Fruit fly (Drosophila melanogaster) whole organism, embryonic: ENCODE results near the gene CG14227.

Experiments used
- B-H1 ChIP-seq: fragments of 200-800 bp; sonication (Bioruptor generic); IDR thresholded peaks from 3 replicates; pipeline ENCODE4 v1.3.6; 2022; ENCODE audit warnings: missing biosample characterization, missing genetic modification characterization
- CG10321 ChIP-seq: fragments of 200-800 bp; sonication (Bioruptor generic); IDR thresholded peaks from 2 replicates; pipeline ENCODE4 v1.3.6; 2022; ENCODE audit warnings: missing biosample characterization, missing genetic modification characterization
- CG10431 ChIP-seq: fragments of 200-800 bp; sonication (Bioruptor generic); optimal IDR thresholded peaks from 3 replicates; lab custom pipeline; 2018; ENCODE audit warnings: missing biosample characterization, mild to moderate bottlenecking, missing genetic modification characterization
- CG10462 ChIP-seq: fragments of 200-800 bp; sonication (Bioruptor generic); optimal IDR thresholded peaks from 2 replicates; lab custom pipeline; 2016; ENCODE audit warnings: missing biosample characterization, missing genetic modification characterization
- CG11695 ChIP-seq: fragments of 200-800 bp; sonication (Bioruptor generic); IDR thresholded peaks from 3 replicates; pipeline ENCODE4 v1.3.6; 2022; ENCODE audit warnings: missing biosample characterization, missing genetic modification characterization
- CG11696 ChIP-seq: fragments of 200-800 bp; sonication (Bioruptor generic); IDR thresholded peaks from 2 replicates; pipeline ENCODE4 v1.3.6; 2022; ENCODE audit warnings: missing biosample characterization, missing genetic modification characterization
- CG12299 ChIP-seq: fragments of 200-800 bp; sonication (Bioruptor generic); optimal IDR thresholded peaks from 2 replicates; lab custom pipeline; 2018; ENCODE audit warnings: missing biosample characterization, mild to moderate bottlenecking, missing genetic modification characterization
- CG12659 ChIP-seq: fragments of 200-800 bp; sonication (Bioruptor generic); optimal IDR thresholded peaks from 3 replicates; lab custom pipeline; 2017; ENCODE audit warnings: mild to moderate bottlenecking, missing biosample characterization, missing genetic modification reagents, missing genetic modification characterization
- CG12744 ChIP-seq: fragments of 200-800 bp; sonication (Bioruptor generic); optimal IDR thresholded peaks from 2 replicates; lab custom pipeline; 2016; ENCODE audit warnings: missing biosample characterization, missing genetic modification characterization
- CG12769 ChIP-seq: fragments of 200-800 bp; sonication (Bioruptor generic); optimal IDR thresholded peaks from 2 replicates; lab custom pipeline; 2019; ENCODE audit warnings: missing biosample characterization, mild to moderate bottlenecking, missing genetic modification characterization, moderate library complexity
- CG14667 ChIP-seq: fragments of 200-800 bp; sonication (Bioruptor generic); IDR thresholded peaks from 2 replicates; pipeline ENCODE4 v1.3.6; 2022; ENCODE audit warnings: missing biosample characterization, missing genetic modification characterization
- CG14710 ChIP-seq: fragments of 200-800 bp; sonication (Bioruptor generic); optimal IDR thresholded peaks from 3 replicates; lab custom pipeline; 2019; ENCODE audit warnings: missing biosample characterization, mild to moderate bottlenecking, missing genetic modification characterization, moderate library complexity
- CG15011 ChIP-seq: fragments of 200-800 bp; sonication (Bioruptor generic); optimal IDR thresholded peaks from 3 replicates; lab custom pipeline; 2018; ENCODE audit warnings: missing biosample characterization, mild to moderate bottlenecking, missing genetic modification characterization
- CG15696 ChIP-seq: fragments of 200-800 bp; sonication (Bioruptor generic); optimal IDR thresholded peaks from 2 replicates; lab custom pipeline; 2019; ENCODE audit warnings: missing biosample characterization, mild to moderate bottlenecking, missing genetic modification characterization, moderate library complexity
- CG16863 ChIP-seq: fragments of 200-800 bp; sonication (Bioruptor generic); optimal IDR thresholded peaks from 3 replicates; lab custom pipeline; 2016; ENCODE audit warnings: missing biosample characterization, missing genetic modification characterization
- CG17328 ChIP-seq: fragments of 200-800 bp; sonication (Bioruptor generic); IDR thresholded peaks from 2 replicates; pipeline ENCODE4 v1.3.6; 2022; ENCODE audit warnings: missing biosample characterization, missing genetic modification characterization
- CG17912 ChIP-seq: fragments of 200-800 bp; sonication (Bioruptor generic); optimal IDR thresholded peaks from 2 replicates; lab custom pipeline; 2018; ENCODE audit warnings: missing biosample characterization, mild to moderate bottlenecking, missing genetic modification characterization
- CG2120 ChIP-seq: fragments of 200-800 bp; sonication (Bioruptor generic); optimal IDR thresholded peaks from 3 replicates; lab custom pipeline; 2016; ENCODE audit warnings: missing biosample characterization, missing genetic modification characterization
- CG31388 ChIP-seq: fragments of 200-800 bp; sonication (Bioruptor generic); optimal IDR thresholded peaks from 2 replicates; lab custom pipeline; 2016; ENCODE audit warnings: missing biosample characterization, missing genetic modification characterization
- CG3407 ChIP-seq: fragments of 200-800 bp; sonication (Bioruptor generic); optimal IDR thresholded peaks from 2 replicates; lab custom pipeline; 2018; ENCODE audit warnings: missing biosample characterization, mild to moderate bottlenecking, missing genetic modification characterization
- CG3995 ChIP-seq: fragments of 200-800 bp; sonication (Bioruptor generic); optimal IDR thresholded peaks from 3 replicates; lab custom pipeline; 2016; ENCODE audit warnings: missing biosample characterization, missing genetic modification characterization
- CG4424 ChIP-seq: fragments of 200-800 bp; sonication (Bioruptor generic); optimal IDR thresholded peaks from 3 replicates; lab custom pipeline; 2016; ENCODE audit warnings: missing biosample characterization, missing genetic modification characterization
- CG8089 ChIP-seq: fragments of 200-800 bp; sonication (Bioruptor generic); optimal IDR thresholded peaks from 3 replicates; lab custom pipeline; 2016; ENCODE audit warnings: missing biosample characterization, missing genetic modification characterization
- CG8924 ChIP-seq: fragments of 200-800 bp; optimal IDR thresholded peaks from 3 replicates; lab custom pipeline; 2019; ENCODE audit warnings: missing biosample characterization, mild to moderate bottlenecking, missing genetic modification characterization, moderate library complexity
- CG9215 ChIP-seq: fragments of 200-800 bp; sonication (Bioruptor generic); IDR thresholded peaks from 2 replicates; pipeline ENCODE4 v1.3.6; 2022; ENCODE audit warnings: missing biosample characterization, missing genetic modification characterization
- CkIIα-i1 ChIP-seq: fragments of 200-800 bp; sonication (Bioruptor generic); IDR thresholded peaks from 2 replicates; pipeline ENCODE4 v1.3.6; 2022; ENCODE audit warnings: missing biosample characterization, missing genetic modification characterization
- CoRest ChIP-seq: fragments of 200-800 bp; sonication (Bioruptor generic); optimal IDR thresholded peaks from 3 replicates; lab custom pipeline; 2018; ENCODE audit warnings: missing biosample characterization, mild to moderate bottlenecking, missing genetic modification characterization, moderate library complexity
- Dll ChIP-seq: fragments of 200-800 bp; sonication (Bioruptor generic); IDR thresholded peaks from 4 replicates; pipeline ENCODE4 v1.3.6; 2022; ENCODE audit warnings: missing biosample characterization, missing genetic modification characterization; ENCODE audit not compliant: partially characterized antibody
- ERR ChIP-seq: fragments of 200-800 bp; sonication (Bioruptor generic); optimal IDR thresholded peaks from 2 replicates; lab custom pipeline; 2016; ENCODE audit warnings: missing biosample characterization, missing genetic modification characterization
- Ets65A ChIP-seq: fragments of 200-800 bp; sonication (Bioruptor generic); peaks from one replicate; lab custom pipeline; 2016; ENCODE audit warnings: missing biosample characterization, missing genetic modification characterization
- HLHmδ ChIP-seq: fragments of 200-800 bp; sonication (Bioruptor generic); optimal IDR thresholded peaks from 2 replicates; lab custom pipeline; 2018; ENCODE audit warnings: missing biosample characterization, mild to moderate bottlenecking, missing genetic modification characterization, moderate library complexity
- Oaz ChIP-seq: fragments of 200-800 bp; sonication (Bioruptor generic); IDR thresholded peaks from 2 replicates; pipeline ENCODE4 v1.3.6; 2022; ENCODE audit warnings: missing biosample characterization, missing genetic modification characterization
- Poxn ChIP-seq: fragments of 200-800 bp; sonication (Bioruptor generic); IDR thresholded peaks from 2 replicates; pipeline ENCODE4 v1.3.6; 2022; ENCODE audit warnings: missing biosample characterization, missing genetic modification characterization
- Usf ChIP-seq: fragments of 200-800 bp; sonication (Bioruptor generic); optimal IDR thresholded peaks from 2 replicates; lab custom pipeline; 2017; ENCODE audit warnings: missing genotype, missing biosample characterization, missing genetic modification characterization
- ase ChIP-seq: fragments of 200-800 bp; sonication (Bioruptor generic); IDR thresholded peaks from 3 replicates; pipeline ENCODE4 v1.3.6; 2022; ENCODE audit warnings: missing biosample characterization, missing genetic modification characterization
- bab2 ChIP-seq: fragments of 200-800 bp; sonication (Bioruptor generic); optimal IDR thresholded peaks from 2 replicates; lab custom pipeline; 2016; ENCODE audit warnings: missing biosample characterization, missing genetic modification characterization
- bbx ChIP-seq: fragments of 200-800 bp; sonication (Bioruptor generic); IDR thresholded peaks from 2 replicates; pipeline ENCODE4 v1.3.6; 2022; ENCODE audit warnings: missing biosample characterization, missing genetic modification characterization; ENCODE audit not compliant: partially characterized antibody
- bcd ChIP-seq: fragments of 200-800 bp; sonication (Bioruptor generic); optimal IDR thresholded peaks from 2 replicates; lab custom pipeline; 2017; ENCODE audit warnings: missing biosample characterization, mild to moderate bottlenecking, missing genetic modification characterization
- bsh ChIP-seq, 2 experiments: fragments of 200-800 bp; sonication (Bioruptor generic); optimal IDR thresholded peaks; 2 replicates each; lab custom pipeline; 2017 to 2018; ENCODE audit warnings: mild to moderate bottlenecking in 2 of 2, missing biosample characterization in 2 of 2, missing genetic modification characterization in 2 of 2, moderate library complexity in 1 of 2
- croc ChIP-seq: fragments of 200-800 bp; sonication (Bioruptor generic); conservative IDR thresholded peaks from 3 replicates; pipeline ENCODE4 v1.3.6; 2022; ENCODE audit warnings: missing biosample characterization, missing genetic modification characterization
- crol ChIP-seq: fragments of 200-800 bp; sonication (Bioruptor generic); IDR thresholded peaks from 2 replicates; pipeline ENCODE4 v1.3.6; 2022; ENCODE audit warnings: missing biosample characterization, missing genetic modification characterization
- gsb ChIP-seq: fragments of 200-800 bp; sonication (Bioruptor generic); IDR thresholded peaks from 2 replicates; pipeline ENCODE4 v1.3.6; 2022; ENCODE audit warnings: missing biosample characterization, missing genetic modification characterization
- gt ChIP-seq: fragments of 200-800 bp; sonication (Bioruptor generic); IDR thresholded peaks from 2 replicates; pipeline ENCODE4 v1.3.6; 2022; ENCODE audit warnings: missing biosample characterization, missing genetic modification characterization
- kah ChIP-seq: fragments of 200-800 bp; sonication (Bioruptor generic); optimal IDR thresholded peaks from 2 replicates; lab custom pipeline; 2018; ENCODE audit warnings: missing biosample characterization, mild to moderate bottlenecking, missing genetic modification characterization
- lbe ChIP-seq: fragments of 200-800 bp; sonication (Bioruptor generic); optimal IDR thresholded peaks from 2 replicates; lab custom pipeline; 2016; ENCODE audit warnings: missing biosample characterization, mild to moderate bottlenecking, missing genetic modification characterization
- maf-S ChIP-seq: fragments of 200-800 bp; sonication (Bioruptor generic); optimal IDR thresholded peaks from 2 replicates; lab custom pipeline; 2016; ENCODE audit warnings: missing biosample characterization, missing genetic modification characterization
- mam ChIP-seq: fragments of 200-800 bp; sonication (Bioruptor generic); optimal IDR thresholded peaks from 3 replicates; lab custom pipeline; 2016; ENCODE audit warnings: missing biosample characterization, missing genetic modification characterization
- run ChIP-seq: fragments of 200-800 bp; sonication (Bioruptor generic); optimal IDR thresholded peaks from 3 replicates; lab custom pipeline; 2018; ENCODE audit warnings: missing biosample characterization, mild to moderate bottlenecking, missing genetic modification characterization
- trh ChIP-seq: fragments of 200-800 bp; sonication (Bioruptor generic); optimal IDR thresholded peaks from 2 replicates; lab custom pipeline; 2016; ENCODE audit warnings: missing biosample characterization, missing genetic modification characterization
- unpg ChIP-seq: fragments of 200-800 bp; sonication (Bioruptor generic); optimal IDR thresholded peaks from 3 replicates; lab custom pipeline; 2018; ENCODE audit warnings: missing biosample characterization, mild to moderate bottlenecking, missing genetic modification characterization, moderate library complexity
- vnd ChIP-seq: fragments of 200-800 bp; sonication (Bioruptor generic); IDR thresholded peaks from 3 replicates; pipeline ENCODE4 v1.3.6; 2022; ENCODE audit warnings: missing biosample characterization, missing genetic modification characterization; ENCODE audit not compliant: partially characterized antibody

The CG14227 gene

dm6 chrX:19666991-19667409 is 21.7 kb downstream of the CG14227 start, which contains the start of gene Zw (continued):
- TF ChIP-seq Ets65A (GFP tag; lab: Kevin White, UChicago) (peak; percentile 80), CG17912 (GFP tag; lab: Kevin White, UChicago) (no peak), CG10431 (GFP tag; lab: Kevin White, UChicago) (no peak), CG15011 (no peak), Oaz (GFP tag; lab: Robert Waterston, UW) (no peak), ase (GFP tag; lab: Robert Waterston, UW) (peak; percentile 46; the same call in 1 of the 3 replicates), CG9215 (GFP tag; lab: Robert Waterston, UW) (peak; percentile 61), Usf (GFP tag; lab: Kevin White, UChicago) (peak; percentile 35), gsb (GFP tag; lab: Robert Waterston, UW) (peak; percentile 21; the same call in 1 of the 2 replicates), CG16863 (GFP tag; lab: Kevin White, UChicago) (peak; percentile 47), kah (GFP tag; lab: Kevin White, UChicago) (no peak), CG14667 (GFP tag; lab: Robert Waterston, UW) (peak; percentile 62), B-H1 (GFP tag; lab: Robert Waterston, UW) (peak; percentile 29; the same call in 1 of the 3 replicates), mam (GFP tag; lab: Kevin White, UChicago) (peak; percentile 61), CG2120 (GFP tag; lab: Kevin White, UChicago) (peak; percentile 73), CG10321 (GFP tag; lab: Robert Waterston, UW) (no peak), HLHmδ (GFP tag; lab: Kevin White, UChicago) (peak; percentile 54), bsh (GFP tag; optimal IDR thresholded peaks at IDR 0.05; lab: Kevin White, UChicago) (peak in 1 of 2 experiments; percentile 34), crol (GFP tag; lab: Robert Waterston, UW) (0 out of 2 replicates have a peak, but pooled peaks have one; percentile 19), bab2 (GFP tag; lab: Kevin White, UChicago) (peak; percentile 32), CG17328 (GFP tag; lab: Robert Waterston, UW) (peak; percentile 37; the same call in 1 of the 2 replicates), CG14710 (tag; lab: Kevin White, UChicago) (peak; percentile 2), Poxn (GFP tag; lab: Robert Waterston, UW) (no peak), CG10462 (GFP tag; lab: Kevin White, UChicago) (no peak), bbx (GFP tag; lab: Robert Waterston, UW) (peak; percentile 61), ERR (GFP tag; lab: Kevin White, UChicago) (no peak), CG8924 (tag; lab: Kevin White, UChicago) (peak; percentile 1), CG11696 (GFP tag; lab: Robert Waterston, UW) (no peak), CG12744 (peak; percentile 36), CoRest (peak; percentile 43), run (no peak), lbe (GFP tag; lab: Kevin White, UChicago) (peak; percentile 40), maf-S (GFP tag; lab: Kevin White, UChicago) (no peak), CG3407 (GFP tag; lab: Kevin White, UChicago) (no peak), CG12769 (tag; lab: Kevin White, UChicago) (peak; percentile 60), croc (GFP tag; lab: Robert Waterston, UW) (peak; percentile 28; the same call in 1 of the 3 replicates), CG3995 (GFP tag; lab: Kevin White, UChicago) (no peak), unpg (GFP tag; lab: Kevin White, UChicago) (peak; percentile 29), trh (no peak), CkIIα-i1 (GFP tag; lab: Robert Waterston, UW) (no peak), gt (GFP tag; lab: Robert Waterston, UW) (no peak), CG11695 (GFP tag; lab: Robert Waterston, UW) (no peak), CG31388 (GFP tag; lab: Kevin White, UChicago) (no peak), CG12659 (GFP tag; lab: Kevin White, UChicago) (no peak), CG15696 (peak; percentile 51), Dll (GFP tag; lab: Robert Waterston, UW) (0 out of 4 replicates have a peak, but pooled peaks have one; percentile 19), CG8089 (GFP tag; lab: Kevin White, UChicago) (peak; percentile 10), bcd (GFP tag; lab: Kevin White, UChicago) (peak; percentile 47), CG4424 (GFP tag; lab: Kevin White, UChicago) (peak; percentile 52), vnd (GFP tag; lab: Robert Waterston, UW) (0 out of 3 replicates have a peak, but pooled peaks have one; percentile 37), CG12299 (tag; lab: Kevin White, UChicago) (no peak)
